Fruit fly (Drosophila melanogaster) whole organism, adult: Measurements from ENCODE around the gene CG7728.

ENCODE experiments used
- CG11617 ChIP-seq: fragments of 200-800 bp; sonication (Bioruptor generic); optimal IDR thresholded peaks from 2 replicates; lab custom pipeline; 2017; ENCODE audit warnings: mild to moderate bottlenecking, missing biosample characterization, missing genetic modification reagents, missing genetic modification characterization
- CG33017 ChIP-seq: fragments of 200-800 bp; sonication (Bioruptor generic); optimal IDR thresholded peaks from 2 replicates; lab custom pipeline; 2018; ENCODE audit warnings: missing biosample characterization, mild to moderate bottlenecking, missing genetic modification characterization, moderate library complexity
- CG7045 ChIP-seq: fragments of 200-800 bp; sonication (Bioruptor generic); optimal IDR thresholded peaks from 2 replicates; lab custom pipeline; 2017; ENCODE audit warnings: missing biosample characterization, mild to moderate bottlenecking, missing genetic modification characterization
- Hr96 ChIP-seq: fragments of 200-800 bp; sonication (Bioruptor generic); optimal IDR thresholded peaks from 2 replicates; lab custom pipeline; 2016; ENCODE audit warnings: missing biosample characterization, missing genetic modification characterization
- cnc ChIP-seq, 2 experiments: fragments of >200 bp; optimal IDR thresholded peaks; 2 replicates each; lab custom pipeline; 2017
- kay ChIP-seq: fragments of 200-800 bp; sonication (Bioruptor generic); peaks from one replicate; lab custom pipeline; 2016; ENCODE audit warnings: missing biosample characterization, missing genetic modification characterization, borderline replicate concordance
- toe ChIP-seq: fragments of 200-800 bp; sonication (Bioruptor generic); optimal IDR thresholded peaks from 2 replicates; lab custom pipeline; 2016; ENCODE audit warnings: missing biosample characterization, missing genetic modification characterization

DNA sequence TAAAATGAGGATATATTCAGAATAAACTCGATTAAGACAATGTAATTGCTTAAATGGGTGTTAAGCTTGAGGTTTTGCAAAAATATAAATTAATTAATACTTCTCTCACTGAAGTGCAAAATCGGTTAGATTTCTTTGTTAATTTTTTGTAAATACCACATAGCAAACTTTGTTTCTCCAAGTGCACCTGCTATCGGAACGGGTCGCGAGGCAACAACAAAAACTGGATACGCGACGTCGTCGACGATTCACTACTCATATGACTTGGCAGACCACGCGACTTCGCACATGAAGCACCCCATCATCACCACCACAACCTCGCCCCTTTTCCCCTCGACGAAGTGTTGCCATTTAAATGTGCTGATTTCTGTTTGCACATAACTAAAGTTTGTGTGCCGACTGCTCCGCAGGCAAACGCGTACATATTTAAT, 9.3 kb upstream of the CG7728 start:
- TF ChIP-seq CG7045 (peak; percentile 51), Hr96 (GFP tag; lab: Kevin White, UChicago) (no peak), CG33017 (tag; lab: Kevin White, UChicago) (peak; percentile 46), CG11617 (peak; percentile 7), kay (GFP tag; lab: Kevin White, UChicago) (peak; percentile 94), cnc (optimal IDR thresholded peaks at IDR 0.05; lab: Kevin White, UChicago) (no peak), toe (GFP tag; lab: Kevin White, UChicago) (no peak)
